Fruit fly (Drosophila melanogaster): ENCODE data around the gene MnM.

Gene MnM

DNA sequence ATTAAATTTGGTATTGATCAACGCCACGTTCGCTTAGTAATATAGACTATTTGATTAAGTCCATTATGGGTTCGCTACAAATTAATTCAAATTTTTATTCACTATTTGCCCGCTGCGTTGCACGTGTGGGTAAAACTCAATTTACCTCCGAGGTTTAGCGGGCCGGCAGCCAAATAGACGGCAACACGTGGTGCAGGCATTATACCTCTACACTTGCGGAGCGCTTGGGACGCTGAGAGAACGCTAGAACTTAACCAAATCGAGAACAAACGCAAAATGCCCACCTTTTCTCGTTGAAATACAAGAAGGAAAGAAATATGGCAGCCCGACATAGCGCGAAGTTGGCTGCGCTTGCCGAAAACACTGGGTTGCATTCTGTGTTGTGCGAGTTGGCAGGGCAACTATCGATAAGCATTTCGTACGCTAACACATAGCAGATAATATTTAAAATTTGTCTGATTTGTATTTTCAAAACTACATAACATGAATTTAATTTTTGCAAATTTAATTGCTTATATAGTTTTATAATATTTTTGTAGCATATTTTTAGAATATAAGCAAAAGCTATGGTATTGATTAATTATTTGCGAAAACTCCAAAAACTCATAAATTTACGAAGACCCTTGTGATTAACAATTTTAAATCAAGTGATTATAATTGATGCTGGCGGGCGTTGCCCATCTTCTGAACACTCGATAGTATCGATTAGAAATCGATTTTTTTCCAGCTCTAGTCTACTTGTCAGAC, 44.4 kb upstream of the MnM start, which contains the start of the genes RpL28 and eIF1 (continued):
- TF ChIP-seq crp (GFP tag; optimal IDR thresholded peaks at IDR 0.05) (peak in 1 of 2 experiments; percentile 64), psq (GFP tag; optimal IDR thresholded peaks at IDR 0.05) (peak; percentile 70), Fer2 (tag; optimal IDR thresholded peaks at IDR 0.05) (peak; percentile 82), knrl (GFP tag; IDR thresholded peaks at IDR 0.05; ENCODE audit: partially characterized antibody) (peak; percentile 82), abd-A (tag; optimal IDR thresholded peaks at IDR 0.05) (no peak), pho (GFP tag; optimal IDR thresholded peaks at IDR 0.05) (peak; percentile 88), sug (tag; optimal IDR thresholded peaks at IDR 0.05) (peak; percentile 88), Atf3 (GFP tag; optimal IDR thresholded peaks at IDR 0.05) (peak; percentile 90), Ssrp (tag; optimal IDR thresholded peaks at IDR 0.05) (peak; percentile 77), tap (tag; optimal IDR thresholded peaks at IDR 0.05) (peak; percentile 33), Bgb (GFP tag; IDR thresholded peaks at IDR 0.05; ENCODE audit: partially characterized antibody) (peak; percentile 76), CG7786 (GFP tag; optimal IDR thresholded peaks at IDR 0.05) (peak; percentile 84), slou (GFP tag; optimal IDR thresholded peaks at IDR 0.05) (peak; percentile 91), CG3838 (GFP tag; optimal IDR thresholded peaks at IDR 0.05) (peak; percentile 84), nom (GFP tag; optimal IDR thresholded peaks at IDR 0.05) (peak; percentile 86), Atf6 (GFP tag; IDR thresholded peaks at IDR 0.05) (peak; percentile 76), hth (optimal IDR thresholded peaks at IDR 0.05) (no peak), CG13624 (GFP tag; optimal IDR thresholded peaks at IDR 0.05) (peak; percentile 89), CG3163 (GFP tag; optimal IDR thresholded peaks at IDR 0.05) (peak; percentile 70), insv (GFP tag; optimal IDR thresholded peaks at IDR 0.05) (peak in 1 of 2 experiments; percentile 77), CG15269 (tag; optimal IDR thresholded peaks at IDR 0.05) (peak; percentile 56), D19A (tag; optimal IDR thresholded peaks at IDR 0.05) (peak; percentile 59), CG2129 (GFP tag; IDR thresholded peaks at IDR 0.05; ENCODE audit: partially characterized antibody) (peak; percentile 67), emc (GFP tag; optimal IDR thresholded peaks at IDR 0.05) (peak; percentile 90), Mes4 (GFP tag; optimal IDR thresholded peaks at IDR 0.05) (peak; percentile 94), CG17829 (tag; optimal IDR thresholded peaks at IDR 0.05) (peak; percentile 85), trh (GFP tag; optimal IDR thresholded peaks at IDR 0.05) (peak; percentile 94), Dad (GFP tag; optimal IDR thresholded peaks at IDR 0.05) (peak; percentile 88), CG4617 (GFP tag; optimal IDR thresholded peaks at IDR 0.05; ENCODE audit: borderline replicate concordance) (peak; percentile 88), Gug (GFP tag; IDR thresholded peaks at IDR 0.05) (peak; percentile 57), CG31388 (GFP tag; optimal IDR thresholded peaks at IDR 0.05) (peak; percentile 68), CG30431 (GFP tag; optimal IDR thresholded peaks at IDR 0.05) (peak; percentile 91), ci (GFP tag; IDR thresholded peaks at IDR 0.05) (peak; percentile 97), Opbp (GFP tag; IDR thresholded peaks at IDR 0.05; ENCODE audit: partially characterized antibody) (peak; percentile 99), CG16813 (GFP tag; IDR thresholded peaks at IDR 0.05; ENCODE audit: partially characterized antibody) (peak; percentile 85), tio (GFP tag; optimal IDR thresholded peaks at IDR 0.05) (no peak), shn (GFP tag; optimal IDR thresholded peaks at IDR 0.05) (peak; percentile 92), en (GFP tag; optimal IDR thresholded peaks at IDR 0.05) (peak; percentile 76), Side (GFP tag; optimal IDR thresholded peaks at IDR 0.05) (peak; percentile 93), Gsc (GFP tag; IDR thresholded peaks at IDR 0.05) (no peak), otp (GFP tag; IDR thresholded peaks at IDR 0.05) (peak; percentile 94), CG18764 (GFP tag; optimal IDR thresholded peaks at IDR 0.05) (peak; percentile 88), CG13775 (GFP tag; optimal IDR thresholded peaks at IDR 0.05) (peak; percentile 98), vnd (GFP tag; IDR thresholded peaks at IDR 0.05; ENCODE audit: partially characterized antibody) (peak; percentile 77), lmd (GFP tag; IDR thresholded peaks at IDR 0.05) (peak; percentile 82), NK7.1 (GFP tag; optimal IDR thresholded peaks at IDR 0.05) (peak; percentile 84), sima (GFP tag; optimal IDR thresholded peaks at IDR 0.05) (peak; percentile 46), CG8765 (GFP tag; IDR thresholded peaks at IDR 0.05) (peak; percentile 54), CG9727 (GFP tag; optimal IDR thresholded peaks at IDR 0.05) (peak; percentile 97)
